Worm (Caenorhabditis elegans): ENCODE results near the gene pqn-65.

ce11 chrX:4574873-4575272 is 44.6 kb downstream of the pqn-65 start:
- TF ChIP-seq dmd-4 (tag; optimal IDR thresholded peaks at IDR 0.05; ENCODE audit: borderline replicate concordance): no peak
- no peak for TF ChIP-seq fax-1 (tag; optimal IDR thresholded peaks at IDR 0.05)
- no peak for TF ChIP-seq pag-3 (tag; optimal IDR thresholded peaks at IDR 0.05; ENCODE audit: borderline replicate concordance)
- no peak for TF ChIP-seq pqm-1 (tag; optimal IDR thresholded peaks at IDR 0.05)
- no peak for TF ChIP-seq T23F11.4 (GFP tag; optimal IDR thresholded peaks at IDR 0.05)
- no peak for TF ChIP-seq lin-11 (tag; optimal IDR thresholded peaks at IDR 0.05)
- no peak for TF ChIP-seq pha-4 (tag; optimal IDR thresholded peaks at IDR 0.05)
- no peak for TF ChIP-seq ceh-45 (GFP tag; IDR thresholded peaks at IDR 0.05)
- TF ChIP-seq odd-2 (tag; optimal IDR thresholded peaks at IDR 0.05): no peak
- no peak for TF ChIP-seq ref-2 (tag; optimal IDR thresholded peaks at IDR 0.05)
- no peak for TF ChIP-seq pat-9 (tag; optimal IDR thresholded peaks at IDR 0.05)
- no peak for TF ChIP-seq unc-86 (tag; optimal IDR thresholded peaks at IDR 0.05)
